Fruit fly (Drosophila melanogaster): Measurements from ENCODE around the gene CG1801.

DNA sequence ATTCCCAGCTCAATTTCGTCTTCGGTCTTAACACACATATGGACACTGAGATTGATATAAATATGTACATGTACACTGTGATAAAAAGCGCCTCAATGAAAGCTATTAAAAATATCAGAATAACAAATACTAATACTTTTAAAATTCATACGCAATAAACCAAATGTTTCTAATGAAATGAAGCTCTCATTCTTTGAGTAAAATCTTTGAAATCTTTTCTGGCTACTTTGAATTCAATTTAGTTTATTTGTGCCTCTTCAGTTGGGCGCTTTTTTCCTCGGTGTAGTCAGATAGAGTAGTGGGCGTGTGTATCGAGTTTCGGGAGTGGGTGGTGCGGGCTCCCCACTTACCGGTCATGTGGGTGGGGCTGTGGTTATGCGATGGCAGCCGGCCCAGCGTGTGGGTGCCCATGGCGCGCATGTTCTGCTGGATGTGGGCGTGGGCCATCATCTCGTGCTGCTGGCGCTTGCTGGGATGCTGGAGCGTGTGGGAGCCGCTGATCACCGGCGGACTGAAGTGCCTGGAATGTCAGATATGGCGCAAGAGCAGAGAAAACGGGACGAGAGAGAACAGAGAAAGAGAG lies 17.3 kb upstream of the CG1801 start:
- TF ChIP-seq h (optimal IDR thresholded peaks at IDR 0.05) (no peak), psq (optimal IDR thresholded peaks at IDR 0.05) (no peak), Sin3A (optimal IDR thresholded peaks at IDR 0.05) (no peak), Myc (optimal IDR thresholded peaks at IDR 0.05) (no peak)
